Fruit fly (Drosophila melanogaster) whole organism, embryonic: Measurements from ENCODE around the gene LManV.
A peak's percentile ranks its signal among the peaks of the same experiment; 100 is the strongest.

Source experiments
- BEAF-32 ChIP-seq: fragments of 200-800 bp; sonication (Bioruptor generic); optimal IDR thresholded peaks from 3 replicates; lab custom pipeline; 2017; ENCODE audit warnings: missing biosample characterization, missing genetic modification characterization, mild to moderate bottlenecking, moderate library complexity, missing genetic modification reagents
- CG10431 ChIP-seq: fragments of 200-800 bp; sonication (Bioruptor generic); optimal IDR thresholded peaks from 3 replicates; lab custom pipeline; 2018; ENCODE audit warnings: missing biosample characterization, mild to moderate bottlenecking, missing genetic modification characterization
- CG10565 ChIP-seq: fragments of 200-800 bp; sonication (Bioruptor generic); optimal IDR thresholded peaks from 3 replicates; lab custom pipeline; 2016; ENCODE audit warnings: missing biosample characterization, mild to moderate bottlenecking, missing genetic modification characterization
- CG10959 ChIP-seq: fragments of 200-800 bp; sonication (Bioruptor generic); IDR thresholded peaks from 2 replicates; pipeline ENCODE4 v1.3.6; 2022; ENCODE audit warnings: missing biosample characterization, missing genetic modification characterization
- CG11398 ChIP-seq: fragments of 200-800 bp; sonication (Bioruptor generic); optimal IDR thresholded peaks from 2 replicates; lab custom pipeline; 2016; ENCODE audit warnings: missing biosample characterization, missing genetic modification characterization
- CG11723 ChIP-seq: fragments of 200-800 bp; sonication (Bioruptor generic); optimal IDR thresholded peaks from 2 replicates; lab custom pipeline; 2017; ENCODE audit warnings: missing biosample characterization, mild to moderate bottlenecking, missing genetic modification characterization
- CG12219 ChIP-seq: fragments of 200-800 bp; sonication (Bioruptor generic); optimal IDR thresholded peaks from 3 replicates; lab custom pipeline; 2018; ENCODE audit warnings: missing biosample characterization, mild to moderate bottlenecking, missing genetic modification characterization
- CG12942 ChIP-seq: fragments of 200-800 bp; sonication (Bioruptor generic); optimal IDR thresholded peaks from 3 replicates; lab custom pipeline; 2016; ENCODE audit warnings: missing biosample characterization, missing genetic modification characterization
- CG15269 ChIP-seq: fragments of 200-800 bp; sonication (Bioruptor generic); optimal IDR thresholded peaks from 2 replicates; lab custom pipeline; 2018; ENCODE audit warnings: missing biosample characterization, mild to moderate bottlenecking, missing genetic modification characterization, moderate library complexity
- CG1529 ChIP-seq: fragments of 200-800 bp; sonication (Bioruptor generic); optimal IDR thresholded peaks from 3 replicates; lab custom pipeline; 2018; ENCODE audit warnings: missing biosample characterization, missing genetic modification characterization
- CG15479 ChIP-seq: fragments of 200-800 bp; sonication (Bioruptor generic); optimal IDR thresholded peaks from 3 replicates; lab custom pipeline; 2019; ENCODE audit warnings: missing biosample characterization, mild to moderate bottlenecking, missing genetic modification characterization, moderate library complexity
- CG15601 ChIP-seq: fragments of 200-800 bp; sonication (Bioruptor generic); optimal IDR thresholded peaks from 3 replicates; lab custom pipeline; 2019; ENCODE audit warnings: missing biosample characterization, mild to moderate bottlenecking, missing genetic modification characterization, moderate library complexity
- CG1647 ChIP-seq: fragments of 200-800 bp; sonication (Bioruptor generic); optimal IDR thresholded peaks from 3 replicates; lab custom pipeline; 2016; ENCODE audit warnings: missing biosample characterization, missing genetic modification characterization
- CG17612 ChIP-seq: fragments of 200-800 bp; sonication (Bioruptor generic); IDR thresholded peaks from 2 replicates; pipeline ENCODE4 v1.3.6; 2022; ENCODE audit warnings: missing biosample characterization, missing genetic modification characterization
- CG2199 ChIP-seq: fragments of 200-800 bp; sonication (Bioruptor generic); IDR thresholded peaks from 3 replicates; pipeline ENCODE4 v1.3.6; 2022; ENCODE audit warnings: missing biosample characterization, missing genetic modification characterization
- CG30431 ChIP-seq: fragments of 200-800 bp; sonication (Bioruptor generic); optimal IDR thresholded peaks from 2 replicates; lab custom pipeline; 2017; ENCODE audit warnings: missing biosample characterization, missing genetic modification characterization
- CG3065 ChIP-seq: fragments of 200-800 bp; sonication (Bioruptor generic); optimal IDR thresholded peaks from 2 replicates; lab custom pipeline; 2016; ENCODE audit warnings: missing biosample characterization, missing genetic modification characterization
- CG4424 ChIP-seq: fragments of 200-800 bp; sonication (Bioruptor generic); optimal IDR thresholded peaks from 3 replicates; lab custom pipeline; 2016; ENCODE audit warnings: missing biosample characterization, missing genetic modification characterization
- CG6791 ChIP-seq: fragments of 200-800 bp; sonication (Bioruptor generic); IDR thresholded peaks from 3 replicates; pipeline ENCODE4 v1.3.6; 2022; ENCODE audit warnings: missing biosample characterization, missing genetic modification characterization; ENCODE audit not compliant: partially characterized antibody
- CG6813 ChIP-seq: fragments of 200-800 bp; sonication (Bioruptor generic); optimal IDR thresholded peaks from 2 replicates; lab custom pipeline; 2017; ENCODE audit warnings: missing biosample characterization, missing genetic modification characterization, mild to moderate bottlenecking, moderate library complexity, missing genetic modification reagents
- CG7556 ChIP-seq: fragments of 200-800 bp; sonication (Bioruptor generic); optimal IDR thresholded peaks from 2 replicates; lab custom pipeline; 2017; ENCODE audit warnings: missing biosample characterization, mild to moderate bottlenecking, missing genetic modification characterization
- CG8290 ChIP-seq, 3 experiments: fragments of 200-800 bp; sonication (Bioruptor generic); optimal IDR thresholded peaks; 2 replicates each; lab custom pipeline; 2016 to 2019; ENCODE audit warnings: missing biosample characterization in 3 of 3, missing genetic modification characterization in 3 of 3, mild to moderate bottlenecking in 2 of 3, moderate library complexity in 1 of 3
- CG8388 ChIP-seq: fragments of 200-800 bp; sonication (Bioruptor generic); optimal IDR thresholded peaks from 2 replicates; lab custom pipeline; 2019; ENCODE audit warnings: missing biosample characterization, mild to moderate bottlenecking, missing genetic modification characterization, moderate library complexity
- CG9876 ChIP-seq: fragments of 200-800 bp; sonication (Bioruptor generic); optimal IDR thresholded peaks from 2 replicates; lab custom pipeline; 2016; ENCODE audit warnings: missing biosample characterization, missing genetic modification characterization
- CG9932 ChIP-seq: fragments of 200-800 bp; sonication (Bioruptor generic); IDR thresholded peaks from 2 replicates; pipeline ENCODE4 v1.3.6; 2022; ENCODE audit warnings: missing biosample characterization, missing genetic modification characterization
- Camta ChIP-seq: fragments of 200-800 bp; sonication (Bioruptor generic); optimal IDR thresholded peaks from 2 replicates; lab custom pipeline; 2016; ENCODE audit warnings: missing biosample characterization, missing genetic modification characterization
- HLH4C ChIP-seq: fragments of 200-800 bp; sonication (Bioruptor generic); IDR thresholded peaks from 3 replicates; pipeline ENCODE4 v1.3.6; 2022; ENCODE audit warnings: missing biosample characterization, missing genetic modification characterization; ENCODE audit not compliant: partially characterized antibody
- Lpt ChIP-seq: fragments of >200 bp; optimal IDR thresholded peaks from 2 replicates; lab custom pipeline; 2018; ENCODE audit warnings: missing biosample characterization, missing genetic modification characterization
- Neu2 ChIP-seq: fragments of 200-800 bp; sonication (Bioruptor generic); optimal IDR thresholded peaks from 3 replicates; lab custom pipeline; 2016; ENCODE audit warnings: missing biosample characterization, missing genetic modification characterization, borderline replicate concordance
- NfI ChIP-seq: fragments of 200-800 bp; sonication (Bioruptor generic); optimal IDR thresholded peaks from 3 replicates; lab custom pipeline; 2018; ENCODE audit warnings: missing biosample characterization, mild to moderate bottlenecking, missing genetic modification characterization, moderate library complexity
- PHDP ChIP-seq: fragments of 200-800 bp; sonication (Bioruptor generic); optimal IDR thresholded peaks from 3 replicates; lab custom pipeline; 2018; ENCODE audit warnings: missing biosample characterization, mild to moderate bottlenecking, missing genetic modification characterization, moderate library complexity
- Pdp1 ChIP-seq, 2 experiments: fragments of 200-800 bp; sonication (Bioruptor generic); optimal IDR thresholded peaks; 3 replicates each; lab custom pipeline; 2016; ENCODE audit warnings: missing biosample characterization in 2 of 2, missing genetic modification characterization in 2 of 2, mild to moderate bottlenecking in 1 of 2, moderate library complexity in 1 of 2
- TFAM ChIP-seq: fragments of 200-800 bp; sonication (Bioruptor generic); optimal IDR thresholded peaks from 2 replicates; lab custom pipeline; 2017; ENCODE audit warnings: missing biosample characterization, missing genetic modification characterization, inconsistent platforms
- Trl ChIP-seq, 3 experiments: fragments of >200 bp in 2 of 3; fragments of 200-800 bp in 1 of 3; sonication (Bioruptor generic) in 1 of 3; optimal IDR thresholded peaks; 2 replicates in 1 of 3; 3 replicates in 2 of 3; lab custom pipeline; 2016 to 2017; ENCODE audit warnings: missing biosample characterization in 1 of 3, missing genetic modification characterization in 1 of 3
- bsh ChIP-seq, 2 experiments: fragments of 200-800 bp; sonication (Bioruptor generic); optimal IDR thresholded peaks; 2 replicates each; lab custom pipeline; 2017 to 2018; ENCODE audit warnings: mild to moderate bottlenecking in 2 of 2, missing biosample characterization in 2 of 2, missing genetic modification characterization in 2 of 2, moderate library complexity in 1 of 2
- chm ChIP-seq: fragments of 200-800 bp; sonication (Bioruptor generic); IDR thresholded peaks from 2 replicates; pipeline ENCODE4 v1.3.6; 2022; ENCODE audit warnings: missing biosample characterization, missing genetic modification characterization
- hbn ChIP-seq: fragments of 200-800 bp; sonication (Bioruptor generic); IDR thresholded peaks from 2 replicates; pipeline ENCODE4 v1.3.6; 2022; ENCODE audit warnings: missing biosample characterization, missing genetic modification characterization; ENCODE audit not compliant: partially characterized antibody
- insv ChIP-seq, 2 experiments: fragments of 200-800 bp; sonication (Bioruptor generic); optimal IDR thresholded peaks; 3 replicates each; lab custom pipeline; 2016 to 2018; ENCODE audit warnings: missing biosample characterization in 2 of 2, missing genetic modification characterization in 2 of 2
- kay ChIP-seq: fragments of 200-800 bp; sonication (Bioruptor generic); optimal IDR thresholded peaks from 2 replicates; lab custom pipeline; 2016; ENCODE audit warnings: missing biosample characterization, missing genetic modification characterization
- ken ChIP-seq: fragments of 200-800 bp; sonication (Bioruptor generic); IDR thresholded peaks from 3 replicates; pipeline ENCODE4 v1.3.6; 2022; ENCODE audit warnings: missing biosample characterization, missing genetic modification characterization
- lmd ChIP-seq: fragments of 200-800 bp; sonication (Bioruptor generic); IDR thresholded peaks from 2 replicates; pipeline ENCODE4 v1.3.6; 2022; ENCODE audit warnings: missing biosample characterization, missing genetic modification characterization
- lov ChIP-seq, 2 experiments: fragments of 200-800 bp in 1 of 2; fragments of >200 bp in 1 of 2; sonication (Bioruptor generic) in 1 of 2; IDR thresholded peaks in 1 of 2; optimal IDR thresholded peaks in 1 of 2; 2 replicates in 1 of 2; 3 replicates in 1 of 2; pipeline versions ENCODE4 v1.3.6 to Lab custom; 2017 to 2022; ENCODE audit warnings: missing biosample characterization in 1 of 2, missing genetic modification characterization in 1 of 2
- nerfin-1 ChIP-seq: fragments of 200-800 bp; sonication (Bioruptor generic); optimal IDR thresholded peaks from 3 replicates; lab custom pipeline; 2019; ENCODE audit warnings: missing biosample characterization, mild to moderate bottlenecking, missing genetic modification characterization, moderate library complexity
- nmo ChIP-seq: fragments of 200-800 bp; sonication (Bioruptor generic); optimal IDR thresholded peaks from 2 replicates; lab custom pipeline; 2018; ENCODE audit warnings: missing biosample characterization, mild to moderate bottlenecking, missing genetic modification characterization, moderate library complexity
- oc ChIP-seq: fragments of 200-800 bp; sonication (Bioruptor generic); optimal IDR thresholded peaks from 2 replicates; lab custom pipeline; 2018; ENCODE audit warnings: missing biosample characterization, mild to moderate bottlenecking, missing genetic modification characterization, moderate library complexity
- pho ChIP-seq: fragments of 200-800 bp; sonication (Bioruptor generic); optimal IDR thresholded peaks from 2 replicates; lab custom pipeline; 2016; ENCODE audit warnings: missing biosample characterization, missing genetic modification characterization
- slbo ChIP-seq: fragments of 200-800 bp; sonication (Bioruptor generic); IDR thresholded peaks from 2 replicates; pipeline ENCODE4 v1.3.6; 2022; ENCODE audit warnings: missing biosample characterization, missing genetic modification characterization
- slp2 ChIP-seq: fragments of 200-800 bp; sonication (Bioruptor generic); optimal IDR thresholded peaks from 2 replicates; lab custom pipeline; 2016; ENCODE audit warnings: missing biosample characterization, missing genetic modification characterization
- wor ChIP-seq: fragments of 200-800 bp; sonication (Bioruptor generic); IDR thresholded peaks from 2 replicates; pipeline ENCODE4 v1.3.6; 2022; ENCODE audit warnings: missing biosample characterization, missing genetic modification characterization

The LManV gene

dm6 chr2L:8738253-8738665 is 37.8 kb downstream of the LManV start (continued):
- no peak for TF ChIP-seq slp2 (GFP tag; lab: Kevin White, UChicago)
- no peak for TF ChIP-seq CG8290 (GFP tag; optimal IDR thresholded peaks at IDR 0.05; lab: Kevin White, UChicago)
- peak in 1 of 2 experiments; percentile 39 for TF ChIP-seq CG8290 (tag; optimal IDR thresholded peaks at IDR 0.05; lab: Kevin White, UChicago)
- TF ChIP-seq CG10959 (GFP tag; lab: Robert Waterston, UW): no peak
- no peak for TF ChIP-seq CG11398 (GFP tag; lab: Kevin White, UChicago)
- TF ChIP-seq CG6791 (GFP tag; lab: Robert Waterston, UW): no peak; the same call in 2 of the 3 replicates
- no peak for TF ChIP-seq CG17612 (GFP tag; lab: Robert Waterston, UW)
- no peak for TF ChIP-seq CG9876 (GFP tag; lab: Kevin White, UChicago)
- peak; percentile 38 for TF ChIP-seq CG7556 (GFP tag; lab: Kevin White, UChicago)
- peak; percentile 11 for TF ChIP-seq CG15601 (tag; lab: Kevin White, UChicago)
- TF ChIP-seq insv (GFP tag; optimal IDR thresholded peaks at IDR 0.05; lab: Kevin White, UChicago): no peak
- no peak for TF ChIP-seq TFAM (GFP tag; lab: Kevin White, UChicago)
- no peak for TF ChIP-seq wor (GFP tag; lab: Robert Waterston, UW)
- TF ChIP-seq Lpt (GFP tag; lab: Kevin White, UChicago): no peak
- TF ChIP-seq CG30431: no peak
- no peak for TF ChIP-seq oc (tag; lab: Kevin White, UChicago)
- peak; percentile 15 for TF ChIP-seq pho (GFP tag; lab: Kevin White, UChicago)
- peak; percentile 59 for TF ChIP-seq PHDP (tag; lab: Kevin White, UChicago)
- no peak for TF ChIP-seq hbn
- TF ChIP-seq chm: no peak
- no peak for TF ChIP-seq CG10431
- no peak for TF ChIP-seq BEAF-32 (GFP tag; lab: Kevin White, UChicago)
- peak; percentile 49; the same call in 1 of the 3 replicates for TF ChIP-seq ken (GFP tag; lab: Robert Waterston, UW)
- TF ChIP-seq Pdp1 (GFP tag; optimal IDR thresholded peaks at IDR 0.05; lab: Kevin White, UChicago): peak; percentile 14 to 90
- peak; percentile 15 for TF ChIP-seq CG6813
- peak; percentile 36 for TF ChIP-seq CG15479 (GFP tag; lab: Kevin White, UChicago)
- TF ChIP-seq Neu2 (GFP tag; lab: Kevin White, UChicago): no peak
- no peak for TF ChIP-seq CG1529
- TF ChIP-seq nmo (GFP tag; lab: Kevin White, UChicago): no peak
- TF ChIP-seq NfI: peak; percentile 49
- peak; percentile 63 for TF ChIP-seq CG9932 (GFP tag; lab: Robert Waterston, UW)
- no peak for TF ChIP-seq CG1647 (GFP tag; lab: Kevin White, UChicago)
- TF ChIP-seq nerfin-1 (tag; lab: Kevin White, UChicago): no peak
- no peak for TF ChIP-seq CG11723 (GFP tag; lab: Kevin White, UChicago)
- TF ChIP-seq CG4424: peak; percentile 31
- no peak for TF ChIP-seq Camta (GFP tag; lab: Kevin White, UChicago)
- no peak for TF ChIP-seq kay
- no peak for TF ChIP-seq Trl (optimal IDR thresholded peaks at IDR 0.05; lab: Kevin White, UChicago)
- TF ChIP-seq Trl (GFP tag; optimal IDR thresholded peaks at IDR 0.05; lab: Kevin White, UChicago): peak; percentile 30
- no peak; the same call in 2 of the 3 replicates for TF ChIP-seq HLH4C (GFP tag; lab: Robert Waterston, UW)
- peak in 1 of 2 experiments; percentile 13 for TF ChIP-seq bsh (GFP tag; optimal IDR thresholded peaks at IDR 0.05; lab: Kevin White, UChicago)
- no peak for TF ChIP-seq lov (optimal IDR thresholded peaks at IDR 0.05; lab: Kevin White, UChicago)
- no peak for TF ChIP-seq lov (GFP tag; IDR thresholded peaks at IDR 0.05; lab: Robert Waterston, UW)
- peak; percentile 18 for TF ChIP-seq CG12219 (GFP tag; lab: Kevin White, UChicago)
- TF ChIP-seq CG8388 (GFP tag; lab: Kevin White, UChicago): peak; percentile 25
- TF ChIP-seq CG3065 (GFP tag; lab: Kevin White, UChicago): no peak
- TF ChIP-seq lmd: no peak; the same call in none of the 2 replicates
- peak; percentile 73 for TF ChIP-seq slbo
- TF ChIP-seq CG2199 (GFP tag; lab: Robert Waterston, UW): no peak
- no peak for TF ChIP-seq CG10565 (GFP tag; lab: Kevin White, UChicago)
- peak; percentile 39 for TF ChIP-seq CG15269 (tag; lab: Kevin White, UChicago)
- no peak for TF ChIP-seq CG12942 (GFP tag; lab: Kevin White, UChicago)
